Fruit fly (Drosophila melanogaster): Measurements from ENCODE around the gene CG5653.

The CG5653 gene

dm6 chr3L:8964458-8964857 lies 1.7 kb downstream of the CG5653 start, which contains the start of gene ValRS-m:
ValRS-m (minus strand) TSS chr3L:8964769.
- TF ChIP-seq vri (GFP tag; optimal IDR thresholded peaks at IDR 0.05) (no peak), CG8632 (GFP tag; optimal IDR thresholded peaks at IDR 0.05) (no peak), CG11294 (GFP tag; IDR thresholded peaks at IDR 0.05) (no peak), Hr4 (GFP tag; optimal IDR thresholded peaks at IDR 0.05) (no peak), CG4318 (GFP tag; optimal IDR thresholded peaks at IDR 0.05) (no peak), CG3919 (GFP tag; optimal IDR thresholded peaks at IDR 0.05) (no peak), fkh (GFP tag; optimal IDR thresholded peaks at IDR 0.05) (no peak), OdsH (GFP tag; optimal IDR thresholded peaks at IDR 0.05) (no peak), Sox14 (GFP tag; optimal IDR thresholded peaks at IDR 0.05) (no peak), dsx (GFP tag; optimal IDR thresholded peaks at IDR 0.05; ENCODE audit: poor library complexity, severe bottlenecking) (no peak), CG31627 (GFP tag; optimal IDR thresholded peaks at IDR 0.05) (no peak), Sox15 (GFP tag; optimal IDR thresholded peaks at IDR 0.05) (no peak), ss (GFP tag; optimal IDR thresholded peaks at IDR 0.05) (no peak), Sox102F (GFP tag; optimal IDR thresholded peaks at IDR 0.05) (no peak), Ets21C (GFP tag; optimal IDR thresholded peaks at IDR 0.05) (no peak), CG8319 (GFP tag; optimal IDR thresholded peaks at IDR 0.05) (no peak), CG7368 (GFP tag; optimal IDR thresholded peaks at IDR 0.05) (no peak)

dm6 chr3L:8958557-8958956 lies 7.6 kb downstream of the CG5653 start, which contains the start of gene CG13313:
CG13313 (plus strand) TSS chr3L:8958857.
- no peak for TF ChIP-seq Eip75B (GFP tag; optimal IDR thresholded peaks at IDR 0.05)
- no peak for TF ChIP-seq CG8632 (GFP tag; optimal IDR thresholded peaks at IDR 0.05)
- no peak for TF ChIP-seq CG32006 (GFP tag; optimal IDR thresholded peaks at IDR 0.05)
- TF ChIP-seq Eip93F (GFP tag; optimal IDR thresholded peaks at IDR 0.05), result no peak
- TF ChIP-seq Sox15 (GFP tag; optimal IDR thresholded peaks at IDR 0.05), result no peak
- TF ChIP-seq Hr4 (GFP tag; optimal IDR thresholded peaks at IDR 0.05), result no peak
- TF ChIP-seq Sox102F (GFP tag; optimal IDR thresholded peaks at IDR 0.05), result no peak
- TF ChIP-seq CG11294 (GFP tag; IDR thresholded peaks at IDR 0.05), result no peak
- no peak for TF ChIP-seq CG1621 (tag; optimal IDR thresholded peaks at IDR 0.05)
- no peak for TF ChIP-seq OdsH (GFP tag; optimal IDR thresholded peaks at IDR 0.05)
- no peak for TF ChIP-seq spab (GFP tag; optimal IDR thresholded peaks at IDR 0.05)

dm6 chr3L:8956669-8957068 lies 9.5 kb downstream of the CG5653 start, which contains the start of gene mRpL12:
mRpL12 (plus strand) TSS chr3L:8956791.
- TF ChIP-seq CG9139 (GFP tag; optimal IDR thresholded peaks at IDR 0.05) (no peak), dsx (GFP tag; optimal IDR thresholded peaks at IDR 0.05; ENCODE audit: poor library complexity, severe bottlenecking) (no peak), achi (GFP tag; optimal IDR thresholded peaks at IDR 0.05) (no peak), fkh (GFP tag; optimal IDR thresholded peaks at IDR 0.05) (peak; percentile 61), lz (GFP tag; optimal IDR thresholded peaks at IDR 0.05) (no peak), vri (GFP tag; optimal IDR thresholded peaks at IDR 0.05) (no peak), Hr39 (GFP tag; optimal IDR thresholded peaks at IDR 0.05) (no peak)

DNA sequence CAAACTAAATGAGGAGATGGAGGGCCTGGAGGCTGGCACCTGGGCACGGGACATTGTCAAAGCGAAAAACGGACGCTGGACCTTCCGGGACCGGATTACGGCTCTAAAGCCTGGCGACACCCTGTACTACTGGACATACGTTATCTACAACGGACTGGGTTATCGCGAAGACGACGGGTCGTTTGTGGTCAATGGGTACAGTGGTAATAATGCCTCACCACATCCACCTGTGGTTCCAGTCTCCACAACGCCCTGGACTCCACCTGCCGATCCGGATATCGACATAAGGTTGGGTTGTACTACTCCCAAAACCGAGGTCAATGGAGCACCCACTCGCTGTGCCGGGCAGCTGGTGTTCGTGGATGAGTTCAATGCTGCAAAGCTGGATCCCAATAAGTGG lies 11.0 kb downstream of the CG5653 start:
- no peak for TF ChIP-seq lz (GFP tag; optimal IDR thresholded peaks at IDR 0.05)
- no peak for TF ChIP-seq ss (GFP tag; optimal IDR thresholded peaks at IDR 0.05)
- no peak for TF ChIP-seq fd59A (GFP tag; optimal IDR thresholded peaks at IDR 0.05)
- TF ChIP-seq Eip93F (GFP tag; optimal IDR thresholded peaks at IDR 0.05), result no peak
- peak; percentile 92 for TF ChIP-seq svp (GFP tag)
- TF ChIP-seq dsx (GFP tag; optimal IDR thresholded peaks at IDR 0.05; ENCODE audit: poor library complexity, severe bottlenecking), result no peak

- peak; percentile 92 for TF ChIP-seq CG10631 (GFP tag; optimal IDR thresholded peaks at IDR 0.05)
- TF ChIP-seq cyc (GFP tag; optimal IDR thresholded peaks at IDR 0.05), result peak; percentile 93
- peak; percentile 75 for TF ChIP-seq dac (GFP tag; optimal IDR thresholded peaks at IDR 0.05)
- TF ChIP-seq CG6808 (GFP tag; optimal IDR thresholded peaks at IDR 0.05), result peak; percentile 90
- TF ChIP-seq CG31627 (GFP tag; optimal IDR thresholded peaks at IDR 0.05), result peak; percentile 89
- TF ChIP-seq fd59A (GFP tag; optimal IDR thresholded peaks at IDR 0.05), result peak; percentile 78
- TF ChIP-seq fkh (GFP tag; optimal IDR thresholded peaks at IDR 0.05), result peak; percentile 66
- TF ChIP-seq CG6854 (GFP tag; optimal IDR thresholded peaks at IDR 0.05), result peak; percentile 95
- peak; percentile 97 for TF ChIP-seq esn (GFP tag; optimal IDR thresholded peaks at IDR 0.05)
- TF ChIP-seq Ets96B (tag; optimal IDR thresholded peaks at IDR 0.05), result peak; percentile 92
- TF ChIP-seq Eip75B (GFP tag; optimal IDR thresholded peaks at IDR 0.05), result peak; percentile 91
- peak; percentile 95 for TF ChIP-seq lz (GFP tag; optimal IDR thresholded peaks at IDR 0.05)
- TF ChIP-seq Met (GFP tag; optimal IDR thresholded peaks at IDR 0.05), result no peak
- TF ChIP-seq Hr38 (GFP tag; optimal IDR thresholded peaks at IDR 0.05), result no peak
- TF ChIP-seq CG1621 (tag; optimal IDR thresholded peaks at IDR 0.05), result peak; percentile 87
- TF ChIP-seq Eip93F (GFP tag; optimal IDR thresholded peaks at IDR 0.05), result peak; percentile 97
- peak; percentile 97 for TF ChIP-seq CG6163 (GFP tag; IDR thresholded peaks at IDR 0.05)
- peak; percentile 88 for TF ChIP-seq CG9139 (GFP tag; optimal IDR thresholded peaks at IDR 0.05)
- peak; percentile 95 for TF ChIP-seq CG3919 (GFP tag; optimal IDR thresholded peaks at IDR 0.05)
- peak; percentile 71 for TF ChIP-seq CG8319 (GFP tag; optimal IDR thresholded peaks at IDR 0.05)
- TF ChIP-seq fd85E (GFP tag; optimal IDR thresholded peaks at IDR 0.05), result peak; percentile 81
- TF ChIP-seq acj6 (GFP tag; optimal IDR thresholded peaks at IDR 0.05), result peak; percentile 91
- TF ChIP-seq OdsH (GFP tag; optimal IDR thresholded peaks at IDR 0.05), result peak; percentile 91
- TF ChIP-seq Smox (GFP tag; optimal IDR thresholded peaks at IDR 0.05), result peak; percentile 94
Observed at dm6 chr3L:8954648-8955033, 11.5 kb downstream of the CG5653 start, which contains the start of gene GNBP3. GNBP3 (plus strand) TSS chr3L:8955021.

All from whole organism, prepupa.